Fruit fly (Drosophila melanogaster) whole organism, embryonic: ENCODE measurements around the gene CG42728.

Experiments
- Ada2b ChIP-seq: fragments of 200-800 bp; sonication (Bioruptor generic); IDR thresholded peaks from 2 replicates; pipeline ENCODE4 v1.3.6; 2022; ENCODE audit warnings: missing biosample characterization, missing genetic modification characterization
- CG10959 ChIP-seq: fragments of 200-800 bp; sonication (Bioruptor generic); IDR thresholded peaks from 2 replicates; pipeline ENCODE4 v1.3.6; 2022; ENCODE audit warnings: missing biosample characterization, missing genetic modification characterization
- CG11560 ChIP-seq: fragments of 200-800 bp; sonication (Bioruptor generic); IDR thresholded peaks from 3 replicates; pipeline ENCODE4 v1.3.6; 2022; ENCODE audit warnings: missing biosample characterization, missing genetic modification characterization
- CG11696 ChIP-seq: fragments of 200-800 bp; sonication (Bioruptor generic); IDR thresholded peaks from 2 replicates; pipeline ENCODE4 v1.3.6; 2022; ENCODE audit warnings: missing biosample characterization, missing genetic modification characterization
- CG12155 ChIP-seq: fragments of 200-800 bp; sonication (Bioruptor generic); optimal IDR thresholded peaks from 3 replicates; lab custom pipeline; 2016; ENCODE audit warnings: missing biosample characterization, missing genetic modification characterization
- CG12769 ChIP-seq: fragments of 200-800 bp; sonication (Bioruptor generic); optimal IDR thresholded peaks from 2 replicates; lab custom pipeline; 2019; ENCODE audit warnings: missing biosample characterization, mild to moderate bottlenecking, missing genetic modification characterization, moderate library complexity
- CG13775 ChIP-seq: fragments of 200-800 bp; sonication (Bioruptor generic); optimal IDR thresholded peaks from 3 replicates; lab custom pipeline; 2017; ENCODE audit warnings: missing biosample characterization, mild to moderate bottlenecking, missing genetic modification characterization
- CG14860 ChIP-seq: fragments of 200-800 bp; sonication (Bioruptor generic); IDR thresholded peaks from 3 replicates; pipeline ENCODE4 v1.3.6; 2022; ENCODE audit warnings: missing biosample characterization, missing genetic modification characterization; ENCODE audit not compliant: partially characterized antibody
- CG15073 ChIP-seq: fragments of 200-800 bp; sonication (Bioruptor generic); optimal IDR thresholded peaks from 2 replicates; lab custom pipeline; 2016; ENCODE audit warnings: missing biosample characterization, missing genetic modification characterization
- CG1529 ChIP-seq: fragments of 200-800 bp; sonication (Bioruptor generic); optimal IDR thresholded peaks from 3 replicates; lab custom pipeline; 2018; ENCODE audit warnings: missing biosample characterization, missing genetic modification characterization
- CG2678 ChIP-seq: fragments of 200-800 bp; sonication (Bioruptor generic); optimal IDR thresholded peaks from 3 replicates; lab custom pipeline; 2019; ENCODE audit warnings: missing biosample characterization, mild to moderate bottlenecking, missing genetic modification characterization, moderate library complexity
- CG2889 ChIP-seq: fragments of 200-800 bp; sonication (Bioruptor generic); IDR thresholded peaks from 3 replicates; pipeline ENCODE4 v1.3.6; 2022; ENCODE audit warnings: missing biosample characterization, missing genetic modification characterization
- CG33213 ChIP-seq: fragments of 200-800 bp; sonication (Bioruptor generic); optimal IDR thresholded peaks from 3 replicates; lab custom pipeline; 2016; ENCODE audit warnings: missing biosample characterization, missing genetic modification characterization
- CG3726 ChIP-seq: fragments of 200-800 bp; sonication (Bioruptor generic); IDR thresholded peaks from 3 replicates; pipeline ENCODE4, ENCODE4 v1.3.6; 2022; ENCODE audit warnings: missing biosample characterization, missing genetic modification characterization
- CG3995 ChIP-seq: fragments of 200-800 bp; sonication (Bioruptor generic); optimal IDR thresholded peaks from 3 replicates; lab custom pipeline; 2016; ENCODE audit warnings: missing biosample characterization, missing genetic modification characterization
- CG4617 ChIP-seq: fragments of 200-800 bp; sonication (Bioruptor generic); optimal IDR thresholded peaks from 3 replicates; lab custom pipeline; 2016; ENCODE audit warnings: missing biosample characterization, missing genetic modification characterization, borderline replicate concordance
- CG5180 ChIP-seq: fragments of 200-800 bp; sonication (Bioruptor generic); optimal IDR thresholded peaks from 3 replicates; lab custom pipeline; 2017; ENCODE audit warnings: missing biosample characterization, missing genetic modification characterization, mild to moderate bottlenecking, moderate library complexity, missing genetic modification reagents
- CG9932 ChIP-seq: fragments of 200-800 bp; sonication (Bioruptor generic); IDR thresholded peaks from 2 replicates; pipeline ENCODE4 v1.3.6; 2022; ENCODE audit warnings: missing biosample characterization, missing genetic modification characterization
- CoRest ChIP-seq: fragments of 200-800 bp; sonication (Bioruptor generic); optimal IDR thresholded peaks from 3 replicates; lab custom pipeline; 2018; ENCODE audit warnings: missing biosample characterization, mild to moderate bottlenecking, missing genetic modification characterization, moderate library complexity
- Dll ChIP-seq: fragments of 200-800 bp; sonication (Bioruptor generic); IDR thresholded peaks from 4 replicates; pipeline ENCODE4 v1.3.6; 2022; ENCODE audit warnings: missing biosample characterization, missing genetic modification characterization; ENCODE audit not compliant: partially characterized antibody
- Dref ChIP-seq: fragments of 200-800 bp; sonication (Bioruptor generic); IDR thresholded peaks from 2 replicates; pipeline ENCODE4 v1.3.6; 2022; ENCODE audit warnings: missing biosample characterization, missing genetic modification characterization
- Fer1 ChIP-seq: fragments of 200-800 bp; sonication (Bioruptor generic); optimal IDR thresholded peaks from 2 replicates; lab custom pipeline; 2017; ENCODE audit warnings: missing biosample characterization, mild to moderate bottlenecking, missing genetic modification characterization
- Gsc ChIP-seq: fragments of 200-800 bp; sonication (Bioruptor generic); IDR thresholded peaks from 2 replicates; pipeline ENCODE4 v1.3.6; 2022; ENCODE audit warnings: missing biosample characterization, missing genetic modification characterization
- HmgD ChIP-seq: fragments of 200-800 bp; sonication (Bioruptor generic); optimal IDR thresholded peaks from 3 replicates; lab custom pipeline; 2016; ENCODE audit warnings: missing biosample characterization, missing genetic modification characterization
- Kr ChIP-seq: fragments of 200-800 bp; sonication (Bioruptor generic); optimal IDR thresholded peaks from 2 replicates; lab custom pipeline; 2017; ENCODE audit warnings: missing biosample characterization, mild to moderate bottlenecking, missing genetic modification characterization
- MTF-1 ChIP-seq: fragments of 200-800 bp; sonication (Bioruptor generic); optimal IDR thresholded peaks from 2 replicates; lab custom pipeline; 2018; ENCODE audit warnings: missing biosample characterization, mild to moderate bottlenecking, missing genetic modification characterization, borderline replicate concordance
- Med ChIP-seq: fragments of 200-800 bp; sonication (Bioruptor generic); peaks from one replicate; lab custom pipeline; 2016; ENCODE audit warnings: missing biosample characterization, missing genetic modification characterization, mild to moderate bottlenecking, inconsistent platforms, moderate library complexity
- Myb ChIP-seq: fragments of 200-800 bp; sonication (Bioruptor generic); optimal IDR thresholded peaks from 2 replicates; lab custom pipeline; 2016; ENCODE audit warnings: missing biosample characterization, missing genetic modification characterization
- Rfx ChIP-seq: fragments of 200-800 bp; sonication (Bioruptor generic); IDR thresholded peaks from 2 replicates; pipeline ENCODE4 v1.3.6; 2022; ENCODE audit warnings: missing biosample characterization, missing genetic modification characterization
- Stat92E ChIP-seq, 3 experiments: fragments of >200 bp in 2 of 3; fragments of 200-800 bp in 1 of 3; sonication (Bioruptor generic) in 1 of 3; optimal IDR thresholded peaks; 2 replicates each; lab custom pipeline; 2017 to 2019; ENCODE audit warnings: missing biosample characterization in 3 of 3, missing genetic modification characterization in 3 of 3, mild to moderate bottlenecking in 1 of 3, moderate library complexity in 1 of 3
- ac ChIP-seq: fragments of 200-800 bp; sonication (Bioruptor generic); optimal IDR thresholded peaks from 3 replicates; lab custom pipeline; 2017; ENCODE audit warnings: missing biosample characterization, mild to moderate bottlenecking, missing genetic modification characterization
- ap ChIP-seq: fragments of 200-800 bp; sonication (Bioruptor generic); IDR thresholded peaks from 2 replicates; pipeline ENCODE4 v1.3.6; 2022; ENCODE audit warnings: missing biosample characterization, missing genetic modification characterization
- ara ChIP-seq: fragments of 200-800 bp; sonication (Bioruptor generic); IDR thresholded peaks from 2 replicates; pipeline ENCODE4 v1.3.6; 2022; ENCODE audit warnings: missing biosample characterization, missing genetic modification characterization
- bigmax ChIP-seq: fragments of 200-800 bp; sonication (Bioruptor generic); optimal IDR thresholded peaks from 2 replicates; lab custom pipeline; 2018; ENCODE audit warnings: missing biosample characterization, mild to moderate bottlenecking, missing genetic modification characterization
- btn ChIP-seq: fragments of 200-800 bp; sonication (Bioruptor generic); optimal IDR thresholded peaks from 2 replicates; lab custom pipeline; 2016; ENCODE audit warnings: missing biosample characterization, missing genetic modification characterization
- dan ChIP-seq: fragments of 200-800 bp; sonication (Bioruptor generic); IDR thresholded peaks from 2 replicates; pipeline ENCODE4 v1.3.6; 2022; ENCODE audit warnings: missing biosample characterization, missing genetic modification characterization
- dmrt99B ChIP-seq: fragments of 200-800 bp; sonication (Bioruptor generic); optimal IDR thresholded peaks from 2 replicates; lab custom pipeline; 2018; ENCODE audit warnings: missing biosample characterization, mild to moderate bottlenecking, missing genetic modification characterization, moderate library complexity
- en ChIP-seq: fragments of 200-800 bp; sonication (Bioruptor generic); optimal IDR thresholded peaks from 2 replicates; lab custom pipeline; 2016; ENCODE audit warnings: missing biosample characterization, missing genetic modification characterization
- gfzf ChIP-seq: fragments of 200-800 bp; sonication (Bioruptor generic); optimal IDR thresholded peaks from 2 replicates; lab custom pipeline; 2016; ENCODE audit warnings: missing biosample characterization, mild to moderate bottlenecking, missing genetic modification characterization, moderate library complexity
- gt ChIP-seq: fragments of 200-800 bp; sonication (Bioruptor generic); IDR thresholded peaks from 2 replicates; pipeline ENCODE4 v1.3.6; 2022; ENCODE audit warnings: missing biosample characterization, missing genetic modification characterization
- hkb ChIP-seq, 2 experiments: fragments of 200-800 bp in 1 of 2; fragments of >200 bp in 1 of 2; sonication (Bioruptor generic) in 1 of 2; IDR thresholded peaks in 1 of 2; optimal IDR thresholded peaks in 1 of 2; 2 replicates each; pipeline versions ENCODE4 v1.3.6 to Lab custom; 2017 to 2022; ENCODE audit warnings: missing biosample characterization in 1 of 2, missing genetic modification characterization in 1 of 2
- maf-S ChIP-seq: fragments of 200-800 bp; sonication (Bioruptor generic); optimal IDR thresholded peaks from 2 replicates; lab custom pipeline; 2016; ENCODE audit warnings: missing biosample characterization, missing genetic modification characterization
- pnt ChIP-seq: fragments of 200-800 bp; sonication (Bioruptor generic); optimal IDR thresholded peaks from 3 replicates; lab custom pipeline; 2016; ENCODE audit warnings: missing biosample characterization, missing genetic modification characterization
- psq ChIP-seq: fragments of 200-800 bp; sonication (Bioruptor generic); optimal IDR thresholded peaks from 2 replicates; lab custom pipeline; 2017; ENCODE audit warnings: missing biosample characterization, missing genetic modification characterization
- pzg ChIP-seq: fragments of 200-800 bp; sonication (Bioruptor generic); optimal IDR thresholded peaks from 3 replicates; lab custom pipeline; 2018; ENCODE audit warnings: missing biosample characterization, mild to moderate bottlenecking, missing genetic modification characterization, moderate library complexity
- row ChIP-seq: fragments of 200-800 bp; sonication (Bioruptor generic); IDR thresholded peaks from 3 replicates; pipeline ENCODE4 v1.3.6; 2022; ENCODE audit warnings: missing biosample characterization, missing genetic modification characterization
- scrt ChIP-seq: fragments of 200-800 bp; sonication (Bioruptor generic); optimal IDR thresholded peaks from 2 replicates; lab custom pipeline; 2018; ENCODE audit warnings: missing biosample characterization, mild to moderate bottlenecking, missing genetic modification characterization, moderate library complexity
- seq ChIP-seq: fragments of 200-800 bp; sonication (Bioruptor generic); IDR thresholded peaks from 2 replicates; pipeline ENCODE4 v1.3.6; 2022; ENCODE audit warnings: missing biosample characterization, missing genetic modification characterization
- ssp ChIP-seq: fragments of 200-800 bp; sonication (Bioruptor generic); IDR thresholded peaks from 2 replicates; pipeline ENCODE4 v1.3.6; 2022; ENCODE audit warnings: missing biosample characterization, missing genetic modification characterization
- vnd ChIP-seq: fragments of 200-800 bp; sonication (Bioruptor generic); IDR thresholded peaks from 3 replicates; pipeline ENCODE4 v1.3.6; 2022; ENCODE audit warnings: missing biosample characterization, missing genetic modification characterization; ENCODE audit not compliant: partially characterized antibody
- wor ChIP-seq: fragments of 200-800 bp; sonication (Bioruptor generic); IDR thresholded peaks from 2 replicates; pipeline ENCODE4 v1.3.6; 2022; ENCODE audit warnings: missing biosample characterization, missing genetic modification characterization

CG42728 gene

dm6 chr3L:15498745-15499144 lies 29.3 kb downstream of the CG42728 start, which contains the start of gene CG7275 (continued):
- TF ChIP-seq HmgD (GFP tag; lab: Kevin White, UChicago) (no peak), vnd (no peak), CG1529 (GFP tag; lab: Kevin White, UChicago) (no peak), btn (GFP tag; lab: Kevin White, UChicago) (no peak), CG2889 (GFP tag; lab: Robert Waterston, UW) (no peak), Ada2b (GFP tag; lab: Robert Waterston, UW) (no peak), CG9932 (GFP tag; lab: Robert Waterston, UW) (no peak), ssp (no peak), ap (GFP tag; lab: Robert Waterston, UW) (no peak), pzg (GFP tag; lab: Kevin White, UChicago) (peak; percentile 92), psq (no peak), Dref (GFP tag; lab: Robert Waterston, UW) (peak; percentile 43; the same call in 1 of the 2 replicates), Med (GFP tag; lab: Kevin White, UChicago) (peak; percentile 85), Dll (GFP tag; lab: Robert Waterston, UW) (peak; percentile 44; the same call in 1 of the 4 replicates), CG10959 (GFP tag; lab: Robert Waterston, UW) (no peak), CG12155 (GFP tag; lab: Kevin White, UChicago) (no peak), pnt (GFP tag; lab: Kevin White, UChicago) (no peak), bigmax (GFP tag; lab: Kevin White, UChicago) (peak; percentile 28), row (GFP tag; lab: Robert Waterston, UW) (peak; percentile 16; the same call in 1 of the 3 replicates), seq (GFP tag; lab: Robert Waterston, UW) (no peak), CG12769 (tag; lab: Kevin White, UChicago) (no peak), CG11696 (GFP tag; lab: Robert Waterston, UW) (no peak), ac (GFP tag; lab: Kevin White, UChicago) (no peak), CG4617 (GFP tag; lab: Kevin White, UChicago) (peak; percentile 41), hkb (optimal IDR thresholded peaks at IDR 0.05; lab: Kevin White, UChicago) (peak; percentile 26), hkb (GFP tag; IDR thresholded peaks at IDR 0.05; lab: Robert Waterston, UW) (no peak), gt (GFP tag; lab: Robert Waterston, UW) (no peak), CG3995 (no peak), CG33213 (peak; percentile 15), CG14860 (GFP tag; lab: Robert Waterston, UW) (no peak), MTF-1 (GFP tag; lab: Kevin White, UChicago) (no peak), scrt (GFP tag; lab: Kevin White, UChicago) (no peak), Rfx (GFP tag; lab: Robert Waterston, UW) (no peak), Myb (GFP tag; lab: Kevin White, UChicago) (peak; percentile 47), ara (GFP tag; lab: Robert Waterston, UW) (no peak), wor (GFP tag; lab: Robert Waterston, UW) (no peak), CG5180 (GFP tag; lab: Kevin White, UChicago) (no peak), dmrt99B (tag; lab: Kevin White, UChicago) (no peak), CG3726 (no peak), CG13775 (GFP tag; lab: Kevin White, UChicago) (no peak), CG2678 (tag; lab: Kevin White, UChicago) (no peak), CG11560 (tag; lab: Robert Waterston, UW) (no peak), CG15073 (GFP tag; lab: Kevin White, UChicago) (no peak), gfzf (GFP tag; lab: Kevin White, UChicago) (peak; percentile 26), Kr (no peak), Gsc (GFP tag; lab: Robert Waterston, UW) (no peak), Stat92E (GFP tag; optimal IDR thresholded peaks at IDR 0.05; lab: Kevin White, UChicago) (no peak), maf-S (no peak), dan (GFP tag; lab: Robert Waterston, UW) (no peak), en (GFP tag; lab: Kevin White, UChicago) (no peak), CoRest (tag; lab: Kevin White, UChicago) (peak; percentile 15), Fer1 (GFP tag; lab: Kevin White, UChicago) (peak; percentile 49)
